Worm (Caenorhabditis elegans) whole organism, midembryonic: ENCODE data around the gene rdl-1.

ENCODE experiments used
- flt-1 ChIP-seq: fragments of 200-800 bp; sonication (Bioruptor generic); IDR thresholded peaks from 2 replicates; pipeline ENCODE4 v1.3.6; 2022; ENCODE audit warnings: missing genetic modification characterization, missing compliant biosample characterization
- ref-1 ChIP-seq: fragments of 200-800 bp; sonication (Bioruptor generic); conservative IDR thresholded peaks from 2 replicates; pipeline ENCODE4 v1.3.6; 2022; ENCODE audit warnings: missing genetic modification reagents, missing genetic modification characterization, missing compliant biosample characterization
- ztf-23 ChIP-seq: fragments of 200-800 bp; sonication (Bioruptor generic); IDR thresholded peaks from 2 replicates; pipeline ENCODE4 v1.3.6; 2022; ENCODE audit warnings: missing genetic modification reagents, missing genetic modification characterization, missing compliant biosample characterization

- TF ChIP-seq ztf-23 (GFP tag; lab: Robert Waterston, UW): no peak
- no peak for TF ChIP-seq ref-1 (GFP tag; lab: Robert Waterston, UW)
- no peak for TF ChIP-seq flt-1 (GFP tag; lab: Robert Waterston, UW)
Measured at ce11 chrIV:7791821-7792446, 21.9 kb upstream of the rdl-1 start, which contains the start of gene C33H5.13.
